Worm (Caenorhabditis elegans): Measurements from ENCODE around the gene ZK353.2.

- TF ChIP-seq nhr-77 (tag; optimal IDR thresholded peaks at IDR 0.05) (no peak), efl-3 (GFP tag; optimal IDR thresholded peaks at IDR 0.05) (no peak), nhr-237 (tag; optimal IDR thresholded peaks at IDR 0.05) (no peak), blmp-1 (tag; optimal IDR thresholded peaks at IDR 0.05) (peak; percentile 68), pqm-1 (tag; optimal IDR thresholded peaks at IDR 0.05) (no peak), aly-2 (tag; optimal IDR thresholded peaks at IDR 0.05) (peak; percentile 98), ama-1 (optimal IDR thresholded peaks at IDR 0.05) (peak; percentile 99), egl-27 (tag; optimal IDR thresholded peaks at IDR 0.05) (no peak), lin-14 (GFP tag; optimal IDR thresholded peaks at IDR 0.05) (peak; percentile 51), lin-35 (GFP tag; optimal IDR thresholded peaks at IDR 0.05) (peak; percentile 16 to 65)
Measured at ce11 chrIII:8443557-8444131, 45.1 kb downstream of the ZK353.2 start, which contains the start of gene ufbp-1.

Measured in whole organism, L1 larva.